Worm (Caenorhabditis elegans) whole organism, L3 larva: ENCODE results near the gene fozi-1.

Source experiments
- ZK546.5 ChIP-seq: sonication (generic microtip); optimal IDR thresholded peaks from 2 replicates; lab custom pipeline; 2017; ENCODE audit warnings: missing biosample characterization, missing genetic modification characterization
- ama-1 ChIP-seq: fragments of 150-350 bp; optimal IDR thresholded peaks from 2 replicates; lab custom pipeline; 2018
- ceh-82 ChIP-seq: fragments of 150-350 bp; optimal IDR thresholded peaks from 2 replicates; lab custom pipeline; 2014; ENCODE audit warnings: missing biosample characterization, missing genetic modification characterization
- ceh-9 ChIP-seq: sonication (generic microtip); optimal IDR thresholded peaks from 2 replicates; lab custom pipeline; 2018; ENCODE audit warnings: missing biosample characterization, missing genetic modification characterization
- egl-27 ChIP-seq: sonication (generic microtip); optimal IDR thresholded peaks from 4 replicates; lab custom pipeline; 2017; ENCODE audit warnings: missing biosample characterization, missing genetic modification reagents, missing genetic modification characterization
- egl-5 ChIP-seq: fragments of 150-350 bp; optimal IDR thresholded peaks from 2 replicates; lab custom pipeline; 2017; ENCODE audit warnings: missing biosample characterization, missing genetic modification reagents, missing genetic modification characterization, inconsistent platforms
- elt-1 ChIP-seq: fragments of 150-350 bp; optimal IDR thresholded peaks from 2 replicates; lab custom pipeline; 2014; ENCODE audit warnings: missing biosample characterization, missing genetic modification characterization
- elt-2 ChIP-seq: sonication (generic microtip); optimal IDR thresholded peaks from 2 replicates; lab custom pipeline; 2016; ENCODE audit warnings: missing genetic modification reagents, mild to moderate bottlenecking, missing genetic modification characterization, missing compliant biosample characterization
- elt-3 ChIP-seq, 3 experiments: fragments of 150-350 bp in 1 of 3; sonication (generic microtip) in 2 of 3; optimal IDR thresholded peaks; 2 replicates in 2 of 3; 4 replicates in 1 of 3; lab custom pipeline; 2014 to 2017; ENCODE audit warnings: missing biosample characterization in 3 of 3, missing genetic modification characterization in 3 of 3
- eor-1 ChIP-seq, 2 experiments: fragments of 150-350 bp; optimal IDR thresholded peaks; 2 replicates each; lab custom pipeline; 2014 to 2018; ENCODE audit warnings: missing biosample characterization in 2 of 2, missing genetic modification characterization in 2 of 2
- fkh-2 ChIP-seq: fragments of 150-350 bp; optimal IDR thresholded peaks from 2 replicates; lab custom pipeline; 2014; ENCODE audit warnings: missing biosample characterization, missing genetic modification reagents, missing genetic modification characterization
- fos-1 ChIP-seq: fragments of 150-350 bp; optimal IDR thresholded peaks from 2 replicates; lab custom pipeline; 2014; ENCODE audit warnings: missing biosample characterization, missing genetic modification characterization
- hmg-11 ChIP-seq: sonication (generic microtip); optimal IDR thresholded peaks from 2 replicates; lab custom pipeline; 2016; ENCODE audit warnings: missing genetic modification characterization, missing compliant biosample characterization
- jun-1 ChIP-seq: fragments of 150-350 bp; optimal IDR thresholded peaks from 2 replicates; lab custom pipeline; 2014; ENCODE audit warnings: missing biosample characterization, missing genetic modification reagents, missing genetic modification characterization
- lin-39 ChIP-seq: fragments of 150-350 bp; optimal IDR thresholded peaks from 2 replicates; lab custom pipeline; 2018; ENCODE audit warnings: missing biosample characterization, missing genetic modification reagents, missing genetic modification characterization
- lsy-12 ChIP-seq: sonication (generic microtip); optimal IDR thresholded peaks from 2 replicates; lab custom pipeline; 2016; ENCODE audit warnings: mild to moderate bottlenecking, missing genetic modification characterization, missing compliant biosample characterization
- mdl-1 ChIP-seq: fragments of 150-350 bp; optimal IDR thresholded peaks from 2 replicates; lab custom pipeline; 2014; ENCODE audit warnings: missing biosample characterization, missing genetic modification characterization
- mml-1 ChIP-seq: fragments of 150-350 bp; sonication (generic microtip); optimal IDR thresholded peaks from 3 replicates; lab custom pipeline; 2014; ENCODE audit warnings: missing biosample characterization, missing genetic modification characterization
- nfya-1 ChIP-seq: sonication (generic microtip); optimal IDR thresholded peaks from 2 replicates; lab custom pipeline; 2017; ENCODE audit warnings: missing genetic modification characterization, mild to moderate bottlenecking, missing compliant biosample characterization, antibody characterized with exemption, moderate library complexity; ENCODE audit not compliant: insufficient read depth
- nhr-23 ChIP-seq: fragments of 150-350 bp; optimal IDR thresholded peaks from 2 replicates; lab custom pipeline; 2014; ENCODE audit warnings: missing biosample characterization, missing genetic modification reagents, missing genetic modification characterization
- nhr-237 ChIP-seq: fragments of 150-350 bp; optimal IDR thresholded peaks from 2 replicates; lab custom pipeline; 2014; ENCODE audit warnings: missing biosample characterization, missing genetic modification characterization
- nhr-25 ChIP-seq: sonication (generic microtip); optimal IDR thresholded peaks from 2 replicates; lab custom pipeline; 2017; ENCODE audit warnings: missing biosample characterization, missing genetic modification characterization
- nhr-28 ChIP-seq: fragments of 150-350 bp; optimal IDR thresholded peaks from 2 replicates; lab custom pipeline; 2014; ENCODE audit warnings: missing biosample characterization, missing genetic modification characterization
- nhr-43 ChIP-seq: sonication (generic microtip); optimal IDR thresholded peaks from 2 replicates; lab custom pipeline; 2016; ENCODE audit warnings: mild to moderate bottlenecking, missing genetic modification characterization, missing compliant biosample characterization; ENCODE audit not compliant: poor library complexity, severe bottlenecking
- nhr-67 ChIP-seq: fragments of 150-350 bp; optimal IDR thresholded peaks from 2 replicates; lab custom pipeline; 2014; ENCODE audit warnings: missing biosample characterization, missing genetic modification characterization
- pha-4 ChIP-seq: fragments of 150-350 bp; optimal IDR thresholded peaks from 2 replicates; lab custom pipeline; 2014; ENCODE audit warnings: missing biosample characterization, missing genetic modification reagents, missing genetic modification characterization
- pqm-1 ChIP-seq: fragments of 150-350 bp; optimal IDR thresholded peaks from 2 replicates; lab custom pipeline; 2017; ENCODE audit warnings: missing biosample characterization, missing genetic modification characterization, inconsistent platforms
- sea-2 ChIP-seq: fragments of 150-350 bp; sonication (generic microtip); optimal IDR thresholded peaks from 4 replicates; lab custom pipeline; 2014; ENCODE audit warnings: missing biosample characterization, missing genetic modification reagents, missing genetic modification characterization
- snpc-4 ChIP-seq: fragments of 150-350 bp; optimal IDR thresholded peaks from 2 replicates; lab custom pipeline; 2014; ENCODE audit warnings: missing biosample characterization, missing genetic modification characterization
- tbx-2 ChIP-seq: sonication (generic microtip); optimal IDR thresholded peaks from 2 replicates; lab custom pipeline; 2016; ENCODE audit warnings: mild to moderate bottlenecking, missing genetic modification characterization, missing compliant biosample characterization
- unc-62 ChIP-seq: fragments of 150-350 bp; sonication (generic microtip); optimal IDR thresholded peaks from 4 replicates; lab custom pipeline; 2014; ENCODE audit warnings: missing biosample characterization, missing genetic modification reagents, missing genetic modification characterization

Gene fozi-1

DNA sequence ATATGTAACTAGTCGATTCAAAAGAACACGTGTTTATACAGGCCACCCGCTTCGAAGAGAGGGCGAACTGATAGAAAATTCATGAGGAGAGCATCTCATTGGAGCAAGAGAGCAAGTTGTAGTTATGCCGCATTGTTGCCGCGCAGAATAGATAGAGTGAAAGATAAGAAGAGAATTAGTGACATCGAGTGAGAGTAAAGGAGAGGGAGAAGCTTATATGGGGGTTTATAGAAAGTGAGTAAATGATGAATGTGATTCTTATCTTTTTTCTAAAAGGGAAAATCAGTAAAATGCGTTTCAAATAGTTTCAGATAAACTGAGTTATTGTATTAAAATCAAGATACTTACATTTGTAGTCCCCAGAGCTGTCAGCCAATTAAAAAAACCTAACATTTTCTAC is 11.4 kb upstream of the fozi-1 start:
- TF ChIP-seq tbx-2 = no peak
- peak; percentile 11 for TF ChIP-seq pha-4
- TF ChIP-seq fkh-2 = no peak
- peak; percentile 23 for TF ChIP-seq pqm-1
- TF ChIP-seq elt-2 (tag; lab: Kevin White, UChicago) = peak; percentile 65
- peak; percentile 88 for TF ChIP-seq elt-1 (tag; lab: Kevin White, UChicago)
- TF ChIP-seq nfya-1 (tag; lab: Kevin White, UChicago) = peak; percentile 13
- TF ChIP-seq jun-1 (tag; lab: Kevin White, UChicago) = no peak
- no peak for TF ChIP-seq ceh-82 (tag; lab: Kevin White, UChicago)
- TF ChIP-seq nhr-28 (tag; lab: Kevin White, UChicago) = no peak

ce11 chrIII:9271389-9271918 is 10.1 kb upstream of the fozi-1 start:
- TF ChIP-seq eor-1 (tag; optimal IDR thresholded peaks at IDR 0.05; lab: Kevin White, UChicago) (no peak), nfya-1 (tag; lab: Kevin White, UChicago) (peak; percentile 15), mml-1 (tag; lab: Kevin White, UChicago) (no peak), lin-39 (tag; lab: Kevin White, UChicago) (peak; percentile 59)

ce11 chrIII:9272107-9272506 is 9.5 kb upstream of the fozi-1 start:
- TF ChIP-seq snpc-4 (tag; lab: Kevin White, UChicago) (no peak), egl-5 (tag; lab: Kevin White, UChicago) (peak; percentile 54), nfya-1 (tag; lab: Kevin White, UChicago) (peak; percentile 53), egl-27 (no peak), pqm-1 (no peak), lin-39 (tag; lab: Kevin White, UChicago) (peak; percentile 51), sea-2 (GFP tag; lab: Kevin White, UChicago) (peak; percentile 10), hmg-11 (tag; lab: Kevin White, UChicago) (peak; percentile 42), ceh-9 (no peak), unc-62 (GFP tag; lab: Kevin White, UChicago) (no peak), lsy-12 (tag; lab: Kevin White, UChicago) (no peak)
- TF ChIP-seq, all 47 proteins: peak for 5

DNA sequence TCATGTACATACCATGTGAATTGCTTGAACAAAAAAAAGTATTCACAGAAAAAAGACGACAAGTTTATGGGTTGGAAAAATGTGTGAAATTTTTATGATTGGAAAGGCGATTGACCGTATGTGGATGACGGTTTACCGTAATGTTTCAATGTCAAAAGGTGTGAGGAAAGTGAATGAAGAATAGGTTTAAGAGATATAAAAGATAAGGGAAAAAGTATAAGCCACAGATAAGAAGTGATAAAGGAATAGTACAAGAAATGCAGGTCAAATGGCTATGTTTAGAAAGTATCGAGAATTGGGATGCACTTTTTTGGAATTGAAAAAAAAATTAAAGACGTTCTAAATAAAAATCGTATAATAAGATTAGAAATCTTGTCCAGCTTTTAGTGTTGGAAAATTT is 3.8 kb upstream of the fozi-1 start:
- TF ChIP-seq ZK546.5 (tag; lab: Kevin White, UChicago) (no peak), jun-1 (tag; lab: Kevin White, UChicago) (no peak), nhr-25 (peak; percentile 5), ama-1 (lab: Kevin White, UChicago) (no peak), nhr-23 (tag; lab: Kevin White, UChicago) (peak; percentile 7), mdl-1 (tag; lab: Kevin White, UChicago) (no peak), nhr-67 (tag; lab: Kevin White, UChicago) (no peak), elt-3 (tag; optimal IDR thresholded peaks at IDR 0.05; lab: Kevin White, UChicago) (peak in 1 of 3 experiments; percentile 89), eor-1 (tag; optimal IDR thresholded peaks at IDR 0.05; lab: Kevin White, UChicago) (no peak)
- TF ChIP-seq, all 47 proteins: peak for 3

ce11 chrIII:9288540-9288939 is 7.0 kb downstream of the fozi-1 start:
- TF ChIP-seq elt-2 (tag; lab: Kevin White, UChicago) (peak; percentile 44), pha-4 (peak; percentile 2), nhr-43 (no peak)

DNA sequence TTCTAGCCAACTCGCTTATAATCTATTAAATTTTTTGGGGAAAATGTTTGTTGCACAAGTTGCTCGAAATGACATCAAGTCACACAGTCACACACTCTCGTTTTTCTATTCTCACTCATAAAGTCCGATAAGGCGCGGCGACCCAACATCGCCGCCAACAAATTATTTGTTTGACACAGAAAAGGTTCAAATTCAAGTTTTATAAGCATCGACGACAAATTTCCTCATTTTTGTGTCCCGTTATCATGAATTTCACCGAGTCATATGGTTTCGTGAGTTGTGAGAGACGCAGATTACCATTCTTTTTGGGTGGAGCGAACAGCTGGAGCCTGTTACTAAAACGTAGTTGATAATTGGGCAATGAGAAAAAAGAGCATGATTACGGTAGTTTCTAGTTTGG is 8.2 kb downstream of the fozi-1 start:
- TF ChIP-seq jun-1 (tag; lab: Kevin White, UChicago) = peak; percentile 9
- no peak for TF ChIP-seq egl-27
- TF ChIP-seq pqm-1 = peak; percentile 94
- TF ChIP-seq eor-1 (tag; optimal IDR thresholded peaks at IDR 0.05; lab: Kevin White, UChicago) = no peak
- peak; percentile 27 for TF ChIP-seq nfya-1 (tag; lab: Kevin White, UChicago)
- TF ChIP-seq elt-2 (tag; lab: Kevin White, UChicago) = peak; percentile 96
- TF ChIP-seq fos-1 (tag; lab: Kevin White, UChicago) = no peak
- TF ChIP-seq nhr-237 (tag; lab: Kevin White, UChicago) = no peak
- TF ChIP-seq, all 47 proteins: peak for 4
